Fruit fly (Drosophila melanogaster) Kc167 (cell line): ENCODE measurements around the gene CG43450.

ENCODE experiments used
- Myc ChIP-seq: fragments of >200 bp; optimal IDR thresholded peaks from 2 replicates; lab custom pipeline; 2017; ENCODE audit warnings: missing external identifiers
- Sin3A ChIP-seq: fragments of >200 bp; optimal IDR thresholded peaks from 2 replicates; lab custom pipeline; 2018; ENCODE audit warnings: missing external identifiers
- h ChIP-seq: fragments of >200 bp; optimal IDR thresholded peaks from 3 replicates; lab custom pipeline; 2018; ENCODE audit warnings: missing external identifiers
- insv ChIP-seq: fragments of >200 bp; optimal IDR thresholded peaks from 3 replicates; lab custom pipeline; 2018; ENCODE audit warnings: missing external identifiers
- psq ChIP-seq: fragments of >200 bp; optimal IDR thresholded peaks from 2 replicates; lab custom pipeline; 2017; ENCODE audit warnings: missing external identifiers
- ttk ChIP-seq: sonication (Bioruptor generic); optimal IDR thresholded peaks from 2 replicates; lab custom pipeline; 2017; ENCODE audit warnings: missing external identifiers

dm6 chr3R:12197641-12198040 is 2.5 kb downstream of the CG43450 start, which contains the start of gene Adk1:
- TF ChIP-seq h (lab: Kevin White, UChicago) (no peak), insv (lab: Kevin White, UChicago) (no peak), ttk (lab: Kevin White, UChicago) (no peak), psq (no peak), Sin3A (lab: Kevin White, UChicago) (no peak), Myc (no peak)
